Worm (Caenorhabditis elegans) whole organism, late embryonic: ENCODE results near the gene metr-1.
"Not testable (repeated sequence)": the region's sequence is repeated elsewhere in the genome, so short reads cannot be mapped to it uniquely, and the experiment has no call there.

ENCODE experiments used
- C38D4.7 ChIP-seq: fragments of 200-800 bp; sonication (Bioruptor generic); optimal IDR thresholded peaks from 2 replicates; lab custom pipeline; 2018; ENCODE audit warnings: mild to moderate bottlenecking, missing genetic modification characterization, moderate library complexity, missing compliant biosample characterization
- F13H6.1 ChIP-seq: sonication (generic microtip); optimal IDR thresholded peaks from 2 replicates; lab custom pipeline; 2016; ENCODE audit warnings: missing genetic modification characterization, missing compliant biosample characterization
- K02D7.2 ChIP-seq: sonication (generic microtip); optimal IDR thresholded peaks from 2 replicates; lab custom pipeline; 2017; ENCODE audit warnings: mild to moderate bottlenecking, missing genetic modification characterization, missing compliant biosample characterization
- K09A11.1 ChIP-seq: sonication (generic microtip); optimal IDR thresholded peaks from 2 replicates; lab custom pipeline; 2017; ENCODE audit warnings: antibody characterized with exemption, mild to moderate bottlenecking, missing genetic modification characterization, missing compliant biosample characterization; ENCODE audit not compliant: insufficient read depth
- T23F11.4 ChIP-seq: fragments of 200-800 bp; sonication (Bioruptor generic); optimal IDR thresholded peaks from 2 replicates; lab custom pipeline; 2018; ENCODE audit warnings: mild to moderate bottlenecking, missing genetic modification characterization, missing compliant biosample characterization
- ama-1 ChIP-seq: fragments of 150-350 bp; optimal IDR thresholded peaks from 2 replicates; lab custom pipeline; 2014
- ceh-14 ChIP-seq: sonication (generic microtip); optimal IDR thresholded peaks from 2 replicates; lab custom pipeline; 2016; ENCODE audit warnings: missing genotype, missing genetic modification characterization, missing compliant biosample characterization
- ceh-2 ChIP-seq: sonication (generic microtip); optimal IDR thresholded peaks from 2 replicates; lab custom pipeline; 2016; ENCODE audit warnings: missing genotype, missing genetic modification characterization, missing compliant biosample characterization
- ceh-22 ChIP-seq: sonication (generic microtip); optimal IDR thresholded peaks from 2 replicates; lab custom pipeline; 2017; ENCODE audit warnings: missing biosample characterization, missing genetic modification characterization
- ceh-30 ChIP-seq: fragments of 150-350 bp; optimal IDR thresholded peaks from 2 replicates; lab custom pipeline; 2014; ENCODE audit warnings: missing biosample characterization, missing genetic modification characterization
- ceh-31 ChIP-seq: sonication (generic microtip); optimal IDR thresholded peaks from 2 replicates; lab custom pipeline; 2016; ENCODE audit warnings: missing genetic modification characterization, missing compliant biosample characterization
- ceh-34 ChIP-seq: sonication (generic microtip); optimal IDR thresholded peaks from 2 replicates; lab custom pipeline; 2016; ENCODE audit warnings: mild to moderate bottlenecking, missing genetic modification characterization, missing compliant biosample characterization
- ceh-48 ChIP-seq: sonication (generic microtip); optimal IDR thresholded peaks from 2 replicates; lab custom pipeline; 2016; ENCODE audit warnings: missing genetic modification characterization, inconsistent platforms, missing compliant biosample characterization
- ceh-9 ChIP-seq: sonication (generic microtip); optimal IDR thresholded peaks from 2 replicates; lab custom pipeline; 2016; ENCODE audit warnings: mild to moderate bottlenecking, missing genetic modification characterization, inconsistent platforms, missing compliant biosample characterization
- che-1 ChIP-seq: sonication (generic microtip); optimal IDR thresholded peaks from 2 replicates; lab custom pipeline; 2016; ENCODE audit warnings: mild to moderate bottlenecking, missing genetic modification characterization, missing compliant biosample characterization
- elt-2 ChIP-seq: sonication (generic microtip); optimal IDR thresholded peaks from 2 replicates; lab custom pipeline; 2016; ENCODE audit warnings: missing genetic modification reagents, missing genetic modification characterization, missing compliant biosample characterization
- eyg-1 ChIP-seq: sonication (generic microtip); optimal IDR thresholded peaks from 2 replicates; lab custom pipeline; 2016; ENCODE audit warnings: missing genotype, missing genetic modification characterization, missing compliant biosample characterization
- fax-1 ChIP-seq: sonication (generic microtip); optimal IDR thresholded peaks from 2 replicates; lab custom pipeline; 2016; ENCODE audit warnings: missing genotype, missing genetic modification characterization, missing compliant biosample characterization
- gmeb-2 ChIP-seq: sonication (generic microtip); optimal IDR thresholded peaks from 2 replicates; lab custom pipeline; 2016; ENCODE audit warnings: missing genetic modification characterization, inconsistent platforms, missing compliant biosample characterization
- hlh-13 ChIP-seq: fragments of 200-800 bp; sonication (Bioruptor generic); optimal IDR thresholded peaks from 2 replicates; lab custom pipeline; 2018; ENCODE audit warnings: mild to moderate bottlenecking, missing genetic modification characterization, missing compliant biosample characterization
- hlh-15 ChIP-seq: sonication (generic microtip); optimal IDR thresholded peaks from 2 replicates; lab custom pipeline; 2016; ENCODE audit warnings: missing genetic modification characterization, missing compliant biosample characterization
- hlh-30 ChIP-seq: sonication (generic microtip); optimal IDR thresholded peaks from 2 replicates; lab custom pipeline; 2017; ENCODE audit warnings: antibody characterized with exemption, missing genetic modification characterization, missing compliant biosample characterization; ENCODE audit not compliant: insufficient read depth
- hlh-8 ChIP-seq: sonication (generic microtip); optimal IDR thresholded peaks from 2 replicates; lab custom pipeline; 2016; ENCODE audit warnings: missing genotype, missing genetic modification characterization, missing compliant biosample characterization
- lim-6 ChIP-seq: sonication (generic microtip); optimal IDR thresholded peaks from 2 replicates; lab custom pipeline; 2016; ENCODE audit warnings: missing genetic modification characterization, missing compliant biosample characterization
- nhr-11 ChIP-seq: fragments of 150-350 bp; optimal IDR thresholded peaks from 2 replicates; lab custom pipeline; 2014; ENCODE audit warnings: missing biosample characterization, missing genetic modification characterization
- nhr-232 ChIP-seq: sonication (generic microtip); optimal IDR thresholded peaks from 2 replicates; lab custom pipeline; 2016; ENCODE audit warnings: missing genetic modification characterization, missing compliant biosample characterization
- npax-4 ChIP-seq: sonication (generic microtip); optimal IDR thresholded peaks from 2 replicates; lab custom pipeline; 2016; ENCODE audit warnings: missing genetic modification characterization, missing compliant biosample characterization
- pag-3 ChIP-seq: sonication (generic microtip); optimal IDR thresholded peaks from 2 replicates; lab custom pipeline; 2016; ENCODE audit warnings: missing compliant biosample characterization, missing genetic modification characterization, borderline replicate concordance
- pat-9 ChIP-seq: fragments of 200-800 bp; sonication (Bioruptor generic); optimal IDR thresholded peaks from 2 replicates; lab custom pipeline; 2018; ENCODE audit warnings: mild to moderate bottlenecking, missing genetic modification characterization, moderate library complexity, missing compliant biosample characterization
- pha-2 ChIP-seq: sonication (generic microtip); optimal IDR thresholded peaks from 2 replicates; lab custom pipeline; 2017; ENCODE audit warnings: mild to moderate bottlenecking, missing genetic modification characterization, missing compliant biosample characterization
- ref-2 ChIP-seq: sonication (generic microtip); optimal IDR thresholded peaks from 2 replicates; lab custom pipeline; 2016; ENCODE audit warnings: missing genetic modification characterization, missing compliant biosample characterization
- sdc-2 ChIP-seq: sonication (generic microtip); optimal IDR thresholded peaks from 2 replicates; lab custom pipeline; 2016; ENCODE audit warnings: missing genotype, missing genetic modification characterization, missing compliant biosample characterization
- sox-2 ChIP-seq: fragments of 200-800 bp; sonication (Bioruptor generic); IDR thresholded peaks from 2 replicates; pipeline ENCODE4 v1.3.6; 2022; ENCODE audit warnings: missing genetic modification reagents, missing genetic modification characterization, missing compliant biosample characterization
- sox-4 ChIP-seq: sonication (generic microtip); optimal IDR thresholded peaks from 2 replicates; lab custom pipeline; 2017; ENCODE audit warnings: mild to moderate bottlenecking, missing genetic modification characterization, inconsistent platforms, missing compliant biosample characterization
- tbx-2 ChIP-seq: sonication (generic microtip); optimal IDR thresholded peaks from 2 replicates; lab custom pipeline; 2016; ENCODE audit warnings: missing genetic modification characterization, missing compliant biosample characterization
- unc-3 ChIP-seq, 2 experiments: fragments of 200-800 bp in 1 of 2; sonication (Bioruptor generic) in 1 of 2; sonication (generic microtip) in 1 of 2; conservative IDR thresholded peaks in 1 of 2; optimal IDR thresholded peaks in 1 of 2; 2 replicates each; pipeline versions ENCODE4 v1.3.6 to Lab custom; 2016 to 2022; ENCODE audit warnings: missing compliant biosample characterization in 2 of 2, missing genetic modification characterization in 2 of 2, missing genetic modification reagents in 1 of 2
- unc-42 ChIP-seq: sonication (generic microtip); optimal IDR thresholded peaks from 2 replicates; lab custom pipeline; 2016; ENCODE audit warnings: missing genotype, missing genetic modification characterization, missing compliant biosample characterization

The metr-1 gene

ce11 chrII:10917174-10917573 is 9.2 kb upstream of the metr-1 start, which contains the start of gene F44F4.10:
F44F4.10 (minus strand) TSS chrII:10917274.
- TF ChIP-seq nhr-11 (no peak), K02D7.2 (tag; lab: Kevin White, UChicago) (no peak), ceh-48 (no peak), ceh-14 (tag; lab: Kevin White, UChicago) (no peak), ceh-9 (tag; lab: Kevin White, UChicago) (no peak), nhr-232 (no peak), tbx-2 (no peak), eyg-1 (tag; lab: Kevin White, UChicago) (no peak), pag-3 (tag; lab: Kevin White, UChicago) (no peak), gmeb-2 (tag; lab: Kevin White, UChicago) (no peak), hlh-13 (GFP tag; lab: Kevin White, UChicago) (no peak), unc-42 (tag; lab: Kevin White, UChicago) (no peak), npax-4 (tag; lab: Kevin White, UChicago) (no peak), ceh-30 (tag; lab: Kevin White, UChicago) (no peak), ref-2 (tag; lab: Kevin White, UChicago) (no peak), unc-3 (GFP tag; conservative IDR thresholded peaks at IDR 0.05; lab: Robert Waterston, UW) (no peak), unc-3 (tag; optimal IDR thresholded peaks at IDR 0.05; lab: Kevin White, UChicago) (no peak), ceh-34 (tag; lab: Kevin White, UChicago) (no peak)

- TF ChIP-seq sox-4 (tag; lab: Kevin White, UChicago): no peak
- no peak for TF ChIP-seq hlh-30 (tag; lab: Kevin White, UChicago)
- TF ChIP-seq ceh-31 (tag; lab: Kevin White, UChicago): no peak
- no peak for TF ChIP-seq ceh-14 (tag; lab: Kevin White, UChicago)
- TF ChIP-seq sox-2: no peak
- no peak for TF ChIP-seq hlh-15 (tag; lab: Kevin White, UChicago)
- TF ChIP-seq che-1 (tag; lab: Kevin White, UChicago): no peak
- TF ChIP-seq T23F11.4 (GFP tag; lab: Kevin White, UChicago): no peak
- TF ChIP-seq pha-2: no peak
- no peak for TF ChIP-seq ama-1
- no peak for TF ChIP-seq lim-6 (tag; lab: Kevin White, UChicago)
- TF ChIP-seq ceh-48: no peak
- no peak for TF ChIP-seq ceh-2
- no peak for TF ChIP-seq F13H6.1 (tag; lab: Kevin White, UChicago)
- no peak for TF ChIP-seq fax-1 (tag; lab: Kevin White, UChicago)
- TF ChIP-seq, all 69 proteins: peak for 0
Measured at ce11 chrII:10918293-10918756, 8.0 kb upstream of the metr-1 start, which contains the start of gene tba-4. tba-4 (plus strand) TSS chrII:10918706.

ce11 chrII:10922874-10923273 is 3.5 kb upstream of the metr-1 start, which contains the start of gene Y19D2B.1:
Y19D2B.1 (minus strand) TSS chrII:10922974.
- TF ChIP-seq pat-9, ceh-31, sdc-2 (tag; lab: Kevin White, UChicago): not testable (repeated sequence)

ce11 chrII:10923948-10924347 is 2.4 kb upstream of the metr-1 start, which contains the start of gene Y19D2B.2:
Y19D2B.2 (plus strand) TSS chrII:10924248.
- TF ChIP-seq hlh-8 (tag; lab: Kevin White, UChicago) (no peak), elt-2 (tag; lab: Kevin White, UChicago) (no peak), ama-1 (no peak), T23F11.4 (GFP tag; lab: Kevin White, UChicago) (no peak), K09A11.1 (tag; lab: Kevin White, UChicago) (no peak), sox-4 (tag; lab: Kevin White, UChicago) (no peak), C38D4.7 (GFP tag; lab: Kevin White, UChicago) (no peak), ceh-22 (no peak)
